Worm (Caenorhabditis elegans): Measurements from ENCODE around the gene fbxb-3.

fbxb-3 gene

DNA sequence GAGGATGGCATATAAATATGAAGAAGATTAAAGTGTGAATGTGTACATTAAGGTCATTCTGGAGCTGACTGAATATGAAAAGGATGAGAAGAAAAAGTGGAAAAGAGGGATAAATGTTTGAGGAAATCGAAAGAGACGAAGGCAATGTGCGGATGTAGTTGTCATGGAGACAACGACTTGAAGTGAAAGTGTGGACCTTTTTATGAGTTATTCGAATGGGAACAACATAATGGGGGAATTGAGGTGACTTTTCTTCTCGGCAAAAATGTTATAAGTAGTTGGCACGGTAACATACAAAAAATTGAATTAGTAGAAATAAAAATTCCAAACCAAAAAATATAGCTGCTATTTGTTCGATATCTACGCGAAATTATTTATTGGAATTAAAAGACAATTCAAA is 37.7 kb upstream of the fbxb-3 start, which contains the start of gene dyf-18:
TSS of gene dyf-18 (minus strand) at position 101 of the 400 bp plus-strand sequence.
- no peak for TF ChIP-seq nhr-67 (tag; optimal IDR thresholded peaks at IDR 0.05)
- TF ChIP-seq fkh-10 (GFP tag; optimal IDR thresholded peaks at IDR 0.05): no peak
- TF ChIP-seq nfya-1 (tag; optimal IDR thresholded peaks at IDR 0.05; ENCODE audit: insufficient read depth): no peak
- no peak for TF ChIP-seq ceh-16 (tag; optimal IDR thresholded peaks at IDR 0.05)
- no peak for TF ChIP-seq ama-1 (optimal IDR thresholded peaks at IDR 0.05)
- TF ChIP-seq lin-15B (tag; optimal IDR thresholded peaks at IDR 0.05): no peak
- no peak for TF ChIP-seq mml-1 (tag; optimal IDR thresholded peaks at IDR 0.05)

DNA sequence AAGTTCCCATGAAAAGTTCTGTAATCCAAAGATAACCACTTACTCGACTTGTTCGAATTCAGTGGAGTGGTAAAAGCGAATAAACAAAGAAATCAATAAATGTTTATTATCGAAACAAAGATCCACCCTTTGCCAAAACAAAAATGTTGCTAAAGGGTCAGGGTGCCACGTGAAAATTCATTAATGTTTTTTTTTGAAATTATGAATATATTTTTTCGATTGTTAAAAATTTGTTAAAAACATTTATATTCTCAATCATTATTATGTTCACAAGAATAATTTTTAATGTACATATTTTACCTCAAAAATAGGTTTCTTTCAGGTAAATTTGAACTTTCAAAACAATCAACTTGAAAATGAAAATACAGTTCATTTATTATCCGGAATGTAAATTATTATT is 35.7 kb upstream of the fbxb-3 start, which contains the start of gene H01G02.4:
TSS of gene H01G02.4 (minus strand) at position 101 of the 400 bp plus-strand sequence.
- no peak for TF ChIP-seq snpc-4 (tag; optimal IDR thresholded peaks at IDR 0.05)
- TF ChIP-seq elt-2 (tag; optimal IDR thresholded peaks at IDR 0.05): no peak
- TF ChIP-seq egl-5 (tag; optimal IDR thresholded peaks at IDR 0.05): no peak
- no peak for TF ChIP-seq aly-2 (tag; optimal IDR thresholded peaks at IDR 0.05)
- TF ChIP-seq ceh-9 (tag; optimal IDR thresholded peaks at IDR 0.05): no peak
- TF ChIP-seq nhr-12 (tag; optimal IDR thresholded peaks at IDR 0.05): no peak
- no peak for TF ChIP-seq mml-1 (tag; optimal IDR thresholded peaks at IDR 0.05)
- TF ChIP-seq skn-1 (tag; optimal IDR thresholded peaks at IDR 0.05): no peak
- no peak for TF ChIP-seq nhr-237 (tag; optimal IDR thresholded peaks at IDR 0.05)
- TF ChIP-seq elt-1 (tag; optimal IDR thresholded peaks at IDR 0.05): no peak
- no peak for TF ChIP-seq sea-2 (GFP tag; optimal IDR thresholded peaks at IDR 0.05)
- no peak for TF ChIP-seq pqm-1 (tag; optimal IDR thresholded peaks at IDR 0.05)
- no peak for TF ChIP-seq R02D3.7 (tag; optimal IDR thresholded peaks at IDR 0.05)

DNA sequence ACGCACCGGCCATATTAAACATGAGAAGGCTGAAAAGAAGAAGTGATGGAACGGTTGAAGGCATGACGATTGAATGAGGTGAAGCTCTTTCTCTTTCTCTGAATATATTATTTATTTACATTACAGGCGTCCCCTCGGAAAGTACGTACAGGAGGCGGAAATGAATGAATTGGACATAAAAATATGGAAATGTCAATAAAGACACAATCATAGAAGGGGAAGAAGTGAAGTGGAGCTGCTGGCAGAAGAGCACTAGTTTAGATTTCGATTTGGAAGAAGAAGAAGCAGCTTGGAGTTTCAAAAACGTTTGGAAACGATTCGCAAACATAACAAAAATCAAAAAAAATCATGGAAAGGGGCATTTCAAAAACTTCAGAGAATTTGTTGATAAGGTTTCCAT is 34.7 kb upstream of the fbxb-3 start, which contains the start of gene H01G02.1:
TSS of gene H01G02.1 (minus strand) at position 101 of the 400 bp plus-strand sequence.
- TF ChIP-seq lsy-12 (tag; optimal IDR thresholded peaks at IDR 0.05): no peak
- TF ChIP-seq daf-12 (tag; optimal IDR thresholded peaks at IDR 0.05): no peak
- no peak for TF ChIP-seq snpc-4 (tag; optimal IDR thresholded peaks at IDR 0.05)
- TF ChIP-seq ama-1 (optimal IDR thresholded peaks at IDR 0.05): no peak
- no peak for TF ChIP-seq nhr-76 (tag; optimal IDR thresholded peaks at IDR 0.05)
- TF ChIP-seq mdl-1 (tag; optimal IDR thresholded peaks at IDR 0.05): no peak
- no peak for TF ChIP-seq egl-5 (tag; optimal IDR thresholded peaks at IDR 0.05)
- TF ChIP-seq ztf-4 (tag; optimal IDR thresholded peaks at IDR 0.05): no peak
- TF ChIP-seq egl-27 (tag; optimal IDR thresholded peaks at IDR 0.05): no peak
- no peak for TF ChIP-seq fkh-10 (GFP tag; optimal IDR thresholded peaks at IDR 0.05)
- no peak for TF ChIP-seq unc-62 (GFP tag; optimal IDR thresholded peaks at IDR 0.05)
- TF ChIP-seq nhr-28 (tag; optimal IDR thresholded peaks at IDR 0.05): no peak
- TF ChIP-seq nhr-43 (tag; optimal IDR thresholded peaks at IDR 0.05; ENCODE audit: poor library complexity, severe bottlenecking): no peak
- no peak for TF ChIP-seq elt-3 (tag; optimal IDR thresholded peaks at IDR 0.05)
- TF ChIP-seq ceh-82 (tag; optimal IDR thresholded peaks at IDR 0.05): no peak
- TF ChIP-seq nhr-23 (tag; optimal IDR thresholded peaks at IDR 0.05): no peak

DNA sequence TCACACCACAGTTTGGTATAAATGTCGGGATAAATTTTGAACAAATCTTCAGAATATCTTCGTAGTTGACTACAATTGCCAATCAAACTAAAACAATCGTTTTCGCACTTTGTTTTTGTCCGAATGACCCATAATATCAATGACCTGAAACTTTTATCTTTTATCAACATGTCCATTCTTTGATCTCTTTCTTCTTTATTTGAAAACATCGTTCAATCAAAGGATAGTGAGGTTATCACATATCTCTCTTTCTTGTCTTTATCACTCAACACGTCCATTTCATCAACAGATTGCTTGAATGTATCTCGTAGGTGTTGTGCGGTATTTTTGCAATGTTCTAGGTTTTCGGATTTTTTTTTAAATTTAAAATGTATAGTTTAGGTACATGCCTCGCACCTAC is 29.7 kb upstream of the fbxb-3 start:
- TF ChIP-seq nhr-23 (tag; optimal IDR thresholded peaks at IDR 0.05) (peak; percentile 84), nhr-76 (tag; optimal IDR thresholded peaks at IDR 0.05) (no peak), nhr-25 (tag; optimal IDR thresholded peaks at IDR 0.05) (peak; percentile 28), elt-3 (tag; optimal IDR thresholded peaks at IDR 0.05) (peak in 2 of 3 experiments; percentile 42 to 67), nhr-43 (tag; optimal IDR thresholded peaks at IDR 0.05; ENCODE audit: poor library complexity, severe bottlenecking) (peak; percentile 69)

DNA sequence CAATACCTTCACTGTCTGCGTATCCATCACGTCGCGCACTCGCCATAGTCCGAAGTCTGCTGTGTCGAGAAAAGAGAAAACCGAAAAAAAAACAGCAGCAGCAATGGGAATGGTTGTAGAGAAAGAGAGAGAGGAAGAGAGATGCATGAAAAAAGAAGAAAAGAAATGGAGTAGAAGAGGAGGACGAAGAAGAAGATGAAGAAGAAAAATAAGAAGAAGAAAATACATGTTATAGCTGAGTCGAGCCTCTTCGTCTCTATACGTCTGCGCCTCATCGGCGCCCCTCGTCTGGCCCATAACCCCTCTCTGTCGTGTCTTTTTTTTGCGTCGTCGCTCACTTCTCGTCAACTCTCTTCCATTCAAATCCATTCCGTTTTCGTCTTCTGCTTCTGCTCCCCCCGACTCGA is 29.0 kb upstream of the fbxb-3 start:
- peak; percentile 35 for TF ChIP-seq unc-62 (GFP tag; optimal IDR thresholded peaks at IDR 0.05)
- TF ChIP-seq nhr-77 (tag; optimal IDR thresholded peaks at IDR 0.05): no peak
- no peak for TF ChIP-seq nhr-67 (tag; optimal IDR thresholded peaks at IDR 0.05)
- peak; percentile 78 for TF ChIP-seq lin-39 (tag; optimal IDR thresholded peaks at IDR 0.05)
- no peak for TF ChIP-seq skn-1 (tag; optimal IDR thresholded peaks at IDR 0.05)
- peak; percentile 13 for TF ChIP-seq ceh-28 (tag; optimal IDR thresholded peaks at IDR 0.05)
- no peak for TF ChIP-seq eor-1 (tag; optimal IDR thresholded peaks at IDR 0.05)
- no peak for TF ChIP-seq ceh-16 (tag; optimal IDR thresholded peaks at IDR 0.05)
- TF ChIP-seq snpc-4 (tag; optimal IDR thresholded peaks at IDR 0.05): peak; percentile 72
- TF ChIP-seq mml-1 (tag; optimal IDR thresholded peaks at IDR 0.05): no peak
- TF ChIP-seq nhr-25 (tag; optimal IDR thresholded peaks at IDR 0.05): peak; percentile 59
- TF ChIP-seq nhr-43 (tag; optimal IDR thresholded peaks at IDR 0.05; ENCODE audit: poor library complexity, severe bottlenecking): peak; percentile 4
- TF ChIP-seq ztf-4 (tag; optimal IDR thresholded peaks at IDR 0.05): no peak
- no peak for TF ChIP-seq sea-2 (GFP tag; optimal IDR thresholded peaks at IDR 0.05)
- no peak for TF ChIP-seq fos-1 (tag; optimal IDR thresholded peaks at IDR 0.05)
- peak; percentile 17 for TF ChIP-seq ceh-82 (tag; optimal IDR thresholded peaks at IDR 0.05)
- peak; percentile 44 for TF ChIP-seq zag-1 (tag; optimal IDR thresholded peaks at IDR 0.05)
- TF ChIP-seq pqm-1 (tag; optimal IDR thresholded peaks at IDR 0.05): no peak
- TF ChIP-seq egl-5 (tag; optimal IDR thresholded peaks at IDR 0.05): peak; percentile 74
- TF ChIP-seq fkh-10 (GFP tag; optimal IDR thresholded peaks at IDR 0.05): peak; percentile 74
- peak; percentile 4 for TF ChIP-seq elt-2 (tag; optimal IDR thresholded peaks at IDR 0.05)
- no peak for TF ChIP-seq aly-2 (tag; optimal IDR thresholded peaks at IDR 0.05)
- TF ChIP-seq nhr-76 (tag; optimal IDR thresholded peaks at IDR 0.05): no peak
- peak; percentile 89 for TF ChIP-seq nfya-1 (tag; optimal IDR thresholded peaks at IDR 0.05; ENCODE audit: insufficient read depth)
- no peak for TF ChIP-seq ztf-11 (tag; optimal IDR thresholded peaks at IDR 0.05)
- TF ChIP-seq daf-12 (tag; optimal IDR thresholded peaks at IDR 0.05): no peak
- TF ChIP-seq fkh-2 (tag; optimal IDR thresholded peaks at IDR 0.05): no peak
- TF ChIP-seq nhr-12 (tag; optimal IDR thresholded peaks at IDR 0.05): no peak
- peak; percentile 74 for TF ChIP-seq nhr-23 (tag; optimal IDR thresholded peaks at IDR 0.05)
- no peak for TF ChIP-seq ama-1 (optimal IDR thresholded peaks at IDR 0.05)
- TF ChIP-seq jun-1 (tag; optimal IDR thresholded peaks at IDR 0.05): peak; percentile 19
- TF ChIP-seq mdl-1 (tag; optimal IDR thresholded peaks at IDR 0.05): no peak
- TF ChIP-seq nhr-28 (tag; optimal IDR thresholded peaks at IDR 0.05): no peak

Measured in whole organism, L3 larva.